Fruit fly (Drosophila melanogaster) whole organism: ENCODE data around the gene CG8565.

Experiments
- CG8478 ChIP-seq: fragments of >200 bp; optimal IDR thresholded peaks from 2 replicates; lab custom pipeline; 2018; ENCODE audit warnings: inconsistent platforms
- Dll ChIP-seq: fragments of >200 bp; optimal IDR thresholded peaks from 2 replicates; lab custom pipeline; 2017
- EcR ChIP-seq, 2 experiments: fragments of >200 bp; optimal IDR thresholded peaks; 2 replicates each; lab custom pipeline; 2017; ENCODE audit warnings: missing biosample characterization in 2 of 2, missing genetic modification characterization in 2 of 2, missing genetic modification reagents in 2 of 2
- pan ChIP-seq: fragments of >200 bp; optimal IDR thresholded peaks from 2 replicates; lab custom pipeline; 2017
- psq ChIP-seq: fragments of >200 bp; optimal IDR thresholded peaks from 2 replicates; lab custom pipeline; 2017
- usp ChIP-seq: fragments of >200 bp; optimal IDR thresholded peaks from 2 replicates; lab custom pipeline; 2017; ENCODE audit warnings: missing biosample characterization, missing genetic modification characterization, mixed read lengths

DNA sequence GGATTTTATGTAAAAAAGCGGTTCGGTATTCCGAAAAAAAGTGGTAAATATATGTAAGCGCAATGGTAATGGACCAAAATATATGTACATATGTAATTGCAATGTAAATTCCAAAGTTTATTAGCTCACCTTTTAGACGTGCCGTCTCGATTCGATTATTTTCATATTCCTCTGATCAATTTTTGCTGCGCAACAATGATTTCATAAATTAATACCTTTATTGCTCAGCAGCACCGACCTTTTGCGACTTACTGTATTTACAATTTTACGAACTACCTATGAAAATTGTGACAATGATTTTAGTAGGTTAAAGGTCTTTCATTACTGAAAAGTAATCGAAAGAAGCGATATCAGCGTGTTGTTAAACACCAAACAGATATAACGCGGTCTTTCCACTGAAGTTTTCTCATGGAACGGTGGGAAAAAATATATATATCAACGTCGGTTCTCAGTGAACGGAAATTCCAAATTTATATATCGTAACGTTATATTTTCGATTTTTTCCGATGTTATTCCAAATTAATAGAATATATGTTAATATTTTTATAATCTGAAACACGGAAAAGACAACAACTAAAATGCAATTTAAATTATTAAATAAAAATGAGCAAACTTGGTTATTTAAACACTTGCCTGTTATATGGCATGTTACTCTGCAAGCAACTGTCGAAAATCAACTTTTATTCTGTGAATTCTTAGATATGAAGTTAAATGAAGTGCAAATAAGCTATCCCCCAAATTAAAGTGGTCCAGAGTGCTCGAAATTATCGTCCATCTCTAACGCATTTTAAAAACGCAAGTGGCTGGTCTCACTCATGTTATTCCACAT, 52.4 kb downstream of the CG8565 start, which contains the start of the genes MSBP and CG15916:
- no peak for TF ChIP-seq psq (lab: Kevin White, UChicago)
- TF ChIP-seq usp (GFP tag; lab: Kevin White, UChicago) = no peak
- TF ChIP-seq pan (lab: Kevin White, UChicago) = no peak
- no peak for TF ChIP-seq EcR (GFP tag; optimal IDR thresholded peaks at IDR 0.05; lab: Kevin White, UChicago)
- no peak for TF ChIP-seq CG8478 (lab: Kevin White, UChicago)
- no peak for TF ChIP-seq Dll (lab: Kevin White, UChicago)
